Fruit fly (Drosophila melanogaster) S2 (cell line): ENCODE measurements around the gene step.

ENCODE experiments used
- CG8478 ChIP-seq: fragments of >200 bp; optimal IDR thresholded peaks from 2 replicates; lab custom pipeline; 2018
- CTCF ChIP-seq, 2 experiments: fragments of >200 bp; optimal IDR thresholded peaks; 2 replicates each; lab custom pipeline; 2018

DNA sequence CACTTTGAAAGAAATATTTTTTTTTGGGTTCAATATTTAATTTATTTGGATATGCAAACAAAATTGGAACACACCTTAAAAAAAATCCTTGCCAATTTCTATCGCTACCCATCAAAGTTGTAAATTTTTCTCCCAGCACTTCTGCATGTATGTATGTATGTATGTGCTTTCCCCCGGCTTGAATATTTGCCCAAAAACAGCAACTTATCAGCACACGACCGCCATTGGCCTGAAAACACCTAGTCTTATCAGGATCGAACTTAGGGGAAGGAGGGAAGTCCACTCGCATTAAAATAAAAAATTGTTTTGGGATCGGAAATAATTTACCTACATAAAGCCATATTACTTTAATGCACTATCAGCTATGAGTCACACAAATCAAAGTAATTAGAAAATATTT lies 3.3 kb downstream of the step start:
- TF ChIP-seq CG8478 (lab: Kevin White, UChicago) (no peak), CTCF (optimal IDR thresholded peaks at IDR 0.05; lab: Kevin White, UChicago) (no peak)
